Fruit fly (Drosophila melanogaster) whole organism, wandering third instar larva: ENCODE measurements around the gene CG43630.

Experiments
- Abd-B ChIP-seq: fragments of >200 bp; optimal IDR thresholded peaks from 2 replicates; lab custom pipeline; 2017; ENCODE audit warnings: missing biosample characterization, missing genetic modification characterization
- Hr83 ChIP-seq: fragments of 200-300 bp; sonication (Bioruptor generic); optimal IDR thresholded peaks from 2 replicates; lab custom pipeline; 2016; ENCODE audit warnings: missing biosample characterization, mild to moderate bottlenecking, missing genetic modification characterization, moderate library complexity; ENCODE audit not compliant: poor library complexity, severe bottlenecking
- Mio ChIP-seq: sonication (Bioruptor generic); optimal IDR thresholded peaks from 2 replicates; lab custom pipeline; 2016; ENCODE audit warnings: missing biosample characterization, missing genetic modification characterization
- Myc ChIP-seq: fragments of >200 bp; optimal IDR thresholded peaks from 2 replicates; lab custom pipeline; 2017
- OdsH ChIP-seq: fragments of 200-800 bp; sonication (Bioruptor generic); optimal IDR thresholded peaks from 2 replicates; lab custom pipeline; 2016; ENCODE audit warnings: missing biosample characterization, mild to moderate bottlenecking, missing genetic modification characterization
- Sp1 ChIP-seq: fragments of 200-800 bp; sonication (Bioruptor generic); optimal IDR thresholded peaks from 3 replicates; lab custom pipeline; 2019; ENCODE audit warnings: missing biosample characterization, mild to moderate bottlenecking, missing genetic modification characterization, moderate library complexity
- br ChIP-seq: fragments of 200-800 bp; sonication (Bioruptor generic); optimal IDR thresholded peaks from 2 replicates; lab custom pipeline; 2016; ENCODE audit warnings: missing biosample characterization, missing genetic modification characterization
- fru ChIP-seq: fragments of 200-800 bp; sonication (Bioruptor generic); optimal IDR thresholded peaks from 3 replicates; lab custom pipeline; 2016; ENCODE audit warnings: missing biosample characterization, mild to moderate bottlenecking, missing genetic modification characterization
- h ChIP-seq: fragments of 200-800 bp; sonication (Bioruptor generic); optimal IDR thresholded peaks from 3 replicates; lab custom pipeline; 2016; ENCODE audit warnings: missing biosample characterization, mild to moderate bottlenecking, missing genetic modification characterization
- lola ChIP-seq: fragments of >200 bp; optimal IDR thresholded peaks from 2 replicates; lab custom pipeline; 2017; ENCODE audit warnings: missing biosample characterization, missing genetic modification characterization
- psq ChIP-seq: fragments of 200-800 bp; sonication (Bioruptor generic); optimal IDR thresholded peaks from 3 replicates; lab custom pipeline; 2017; ENCODE audit warnings: missing biosample characterization, mild to moderate bottlenecking, missing genetic modification characterization, moderate library complexity
- sv ChIP-seq: fragments of 200-800 bp; sonication (Bioruptor generic); optimal IDR thresholded peaks from 3 replicates; lab custom pipeline; 2016; ENCODE audit warnings: missing biosample characterization, missing genetic modification characterization
- usp ChIP-seq: fragments of >200 bp; optimal IDR thresholded peaks from 2 replicates; lab custom pipeline; 2017; ENCODE audit warnings: missing biosample characterization, missing genetic modification characterization

DNA sequence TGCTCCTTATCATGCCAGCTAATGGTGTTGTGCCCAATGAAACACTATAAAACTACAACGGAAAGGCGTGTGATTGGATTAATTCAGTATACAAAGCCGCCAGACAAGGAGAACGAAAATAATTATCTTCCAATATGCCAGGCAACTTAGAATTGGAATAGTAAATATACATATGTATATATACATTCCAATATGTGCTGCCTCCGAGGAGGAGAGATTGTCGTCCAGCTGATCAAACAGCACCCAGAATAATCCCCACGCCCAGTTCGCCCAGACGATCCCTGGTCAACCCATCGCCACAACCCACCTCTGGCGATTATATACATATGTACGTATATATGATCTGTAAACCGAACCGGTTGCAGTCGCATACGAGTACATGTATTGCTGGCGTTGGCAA lies 25.2 kb upstream of the CG43630 start:
- TF ChIP-seq br (GFP tag; lab: Kevin White, UChicago) (no peak), Abd-B (GFP tag; lab: Kevin White, UChicago) (no peak), Hr83 (GFP tag; lab: Kevin White, UChicago) (no peak), usp (GFP tag; lab: Kevin White, UChicago) (no peak), psq (GFP tag; lab: Kevin White, UChicago) (no peak), h (GFP tag; lab: Kevin White, UChicago) (no peak), Sp1 (GFP tag; lab: Kevin White, UChicago) (no peak), Myc (lab: Kevin White, UChicago) (no peak), lola (no peak), fru (GFP tag; lab: Kevin White, UChicago) (no peak), Mio (GFP tag; lab: Kevin White, UChicago) (no peak), sv (GFP tag; lab: Kevin White, UChicago) (no peak), OdsH (no peak)
